Fruit fly (Drosophila melanogaster): ENCODE results near the gene DppIII.

DppIII gene

DNA sequence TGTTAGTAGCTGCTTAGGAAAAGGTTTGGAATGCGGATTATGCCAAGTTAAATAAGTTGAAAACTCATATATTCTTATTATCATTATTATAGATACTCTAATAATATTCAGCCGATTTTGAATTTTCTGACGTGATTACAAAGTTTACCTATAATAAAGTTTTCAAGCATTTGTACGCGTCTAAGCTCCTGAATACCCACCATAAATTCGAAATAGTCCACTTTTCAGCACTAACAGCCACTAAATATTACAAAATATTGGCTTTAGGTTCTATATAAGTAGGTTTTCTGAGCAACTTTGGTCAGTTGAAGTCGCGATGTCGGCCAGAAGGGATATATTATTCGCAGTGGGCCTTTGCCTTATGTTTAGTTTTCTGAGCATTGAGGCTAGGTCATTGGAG, 20.2 kb upstream of the DppIII start, which contains the start of gene CG7443:
Gene CG7443, plus strand, starts transcription at position 301 of the 400 bp plus-strand sequence.
- no peak for TF ChIP-seq noc (tag; optimal IDR thresholded peaks at IDR 0.05)

DNA sequence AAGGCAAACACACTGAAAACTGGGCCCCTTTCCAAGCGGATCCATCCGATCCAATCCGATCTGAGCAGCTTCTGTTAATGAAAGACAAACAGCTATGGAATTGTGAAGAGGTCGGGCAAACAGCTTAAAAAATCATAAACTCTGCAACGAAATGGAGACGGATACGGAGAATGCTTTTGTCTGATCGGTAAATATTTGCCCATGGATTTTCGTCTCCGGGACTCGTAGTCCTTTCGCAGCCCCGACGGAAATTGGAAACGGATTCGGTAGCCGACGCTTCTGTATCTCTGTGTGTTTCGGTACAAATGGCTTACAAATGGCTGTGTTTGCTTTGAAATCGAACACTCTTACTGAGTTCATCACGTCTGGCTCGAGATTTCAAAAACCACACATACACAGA, 17.3 kb upstream of the DppIII start:
- no peak for TF ChIP-seq noc (tag; optimal IDR thresholded peaks at IDR 0.05)

DNA sequence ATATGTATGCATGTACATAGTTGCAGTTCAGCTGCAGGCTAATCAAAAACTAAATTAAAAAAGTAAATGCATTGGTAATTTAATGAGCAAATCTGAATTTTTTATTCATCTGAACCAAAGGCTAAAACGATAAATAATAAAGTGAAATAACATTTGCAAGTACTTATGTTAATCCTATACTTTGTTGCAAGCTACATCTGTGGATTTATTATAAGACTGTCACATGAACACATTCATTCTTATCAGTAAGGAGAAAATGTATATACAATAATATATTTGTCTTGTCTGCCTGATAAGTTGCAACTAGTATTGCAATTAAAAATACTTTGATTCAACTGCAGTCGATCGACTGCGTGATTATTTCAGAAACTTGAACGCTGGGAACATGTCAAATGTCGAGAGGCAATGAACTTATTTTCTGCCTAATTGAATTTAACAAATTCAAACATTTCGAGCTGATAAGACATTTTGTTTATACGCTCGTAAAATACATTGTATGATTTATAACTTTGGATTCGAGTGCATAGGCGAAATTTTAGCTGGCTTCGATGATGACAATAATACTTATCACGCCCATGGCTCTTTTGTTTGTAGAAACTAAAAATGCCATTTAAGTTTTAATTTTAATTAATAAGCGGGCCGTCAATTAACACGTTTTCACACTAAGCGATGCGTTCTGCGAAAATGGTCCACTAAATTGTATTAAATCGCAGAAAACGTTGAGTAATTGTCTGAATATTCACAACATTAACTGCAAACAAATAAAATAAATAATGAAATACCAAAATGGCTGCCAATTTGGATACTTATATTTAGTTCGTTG, 16.0 kb upstream of the DppIII start:
- TF ChIP-seq noc (tag; optimal IDR thresholded peaks at IDR 0.05), result no peak

DNA sequence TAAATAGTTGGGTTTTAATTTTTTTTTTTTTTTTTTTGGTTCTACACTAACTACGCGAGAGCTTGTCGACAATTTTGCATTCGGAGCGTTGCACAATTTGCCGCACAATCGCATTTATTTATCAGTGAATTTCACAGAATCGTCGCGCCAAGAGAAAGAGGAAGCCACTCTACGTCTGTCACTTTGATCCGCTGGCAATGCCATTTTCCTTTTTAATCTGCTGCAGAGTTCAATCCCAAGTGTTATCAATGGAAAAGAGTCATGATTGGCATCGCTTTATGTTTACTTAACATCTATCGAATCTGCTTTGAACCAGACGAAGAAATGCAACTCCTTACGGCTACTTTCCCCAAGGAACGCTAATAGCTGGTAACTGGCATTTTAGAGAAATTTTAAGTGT, 14.6 kb upstream of the DppIII start:
- no peak for TF ChIP-seq noc (tag; optimal IDR thresholded peaks at IDR 0.05)

DNA sequence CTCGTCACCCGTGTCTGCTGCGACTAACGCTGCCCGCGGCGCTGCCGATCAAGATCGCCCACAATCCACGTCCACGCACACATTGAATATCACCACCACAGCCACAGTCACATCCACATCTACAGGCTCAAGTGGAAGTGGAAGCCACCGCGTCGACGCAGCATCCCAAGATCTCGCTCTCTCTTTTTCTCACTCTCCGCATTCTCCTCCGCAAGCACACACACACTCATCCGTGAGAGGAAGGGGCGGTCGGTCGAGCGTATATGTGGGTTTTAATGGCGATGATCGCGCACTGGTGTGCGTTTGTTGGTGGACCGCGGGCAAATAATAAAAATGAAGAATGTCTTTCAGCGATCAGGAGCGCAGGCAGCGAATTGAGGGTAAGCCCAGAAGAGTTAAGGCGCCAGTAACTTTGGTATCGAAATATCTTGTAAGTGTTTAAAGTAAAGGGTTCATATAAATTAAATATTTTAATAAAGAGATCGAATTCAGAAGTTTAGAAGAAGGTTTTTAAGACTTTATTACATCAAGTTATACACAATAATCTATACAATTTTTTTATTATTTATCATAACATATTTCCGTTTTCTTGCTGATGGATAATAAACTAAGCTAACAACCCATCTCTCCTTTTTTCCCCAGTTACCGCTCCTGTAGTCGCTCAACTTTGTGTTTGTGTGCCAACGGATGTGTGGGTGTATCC, 10.3 kb upstream of the DppIII start, which contains the start of gene Poxm:
Gene Poxm, minus strand, starts transcription at position 25 of the 703 bp plus-strand sequence.
- no peak for TF ChIP-seq noc (tag; optimal IDR thresholded peaks at IDR 0.05)

DNA sequence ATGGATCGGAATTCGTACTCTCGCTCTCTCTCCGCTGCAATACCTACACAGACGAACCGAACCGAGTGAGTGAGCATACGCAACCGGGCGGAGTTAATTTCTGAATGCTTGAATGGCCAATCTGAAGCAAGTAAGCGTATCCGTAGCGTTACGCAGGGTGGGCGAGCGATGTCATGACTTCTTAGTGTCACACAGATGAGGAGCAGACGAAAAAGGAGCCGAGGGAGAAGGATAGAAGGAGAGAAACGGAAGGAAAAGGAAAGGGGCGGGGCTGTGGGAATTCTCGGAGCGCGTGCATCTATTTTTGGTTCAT, 9.8 kb upstream of the DppIII start:
- TF ChIP-seq noc (tag; optimal IDR thresholded peaks at IDR 0.05), result no peak

DNA sequence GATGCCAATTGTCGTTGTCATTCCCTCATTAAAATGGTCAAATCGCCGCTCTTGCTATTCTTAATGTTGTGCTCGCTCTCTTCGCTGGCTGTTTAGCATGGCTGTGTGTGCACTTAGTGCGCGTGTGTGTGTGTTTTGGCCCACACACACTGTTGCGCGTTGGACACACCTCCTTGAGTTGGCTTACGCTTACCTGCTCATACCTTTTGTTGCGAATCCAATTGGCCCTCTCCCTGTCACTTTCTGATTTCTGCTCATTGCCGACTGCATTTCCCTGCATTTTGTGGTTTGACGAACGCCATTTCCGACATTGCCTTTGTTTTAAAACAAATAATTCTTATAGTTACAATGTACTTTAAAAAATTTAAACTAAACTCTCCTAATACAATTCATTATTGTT, 9.2 kb upstream of the DppIII start:
- no peak for TF ChIP-seq noc (tag; optimal IDR thresholded peaks at IDR 0.05)

DNA sequence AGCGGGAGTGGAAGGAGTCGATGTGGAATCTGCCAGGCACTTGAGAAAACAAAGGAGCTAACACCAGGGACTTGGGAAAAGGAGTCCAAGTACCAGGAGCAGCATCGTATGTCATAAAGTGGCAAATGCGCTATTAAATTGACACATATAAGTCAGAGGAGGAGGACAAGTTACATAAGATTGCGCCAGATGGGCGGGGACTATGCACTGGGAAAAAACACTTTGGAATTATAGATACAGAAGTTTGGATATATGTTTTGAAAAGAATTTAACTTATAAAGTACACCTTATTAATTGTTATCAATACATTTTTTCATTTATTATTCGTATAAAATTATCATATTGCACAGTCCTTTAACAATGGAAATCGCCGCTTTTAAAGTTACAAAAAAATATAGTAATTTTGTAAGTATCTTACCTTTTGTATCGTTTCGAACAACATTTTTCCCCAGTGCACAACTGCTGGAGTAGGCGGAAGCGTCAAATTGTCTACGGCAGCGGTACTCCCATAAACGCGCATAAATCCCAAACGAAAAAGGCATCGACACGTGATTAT, 8.1 kb upstream of the DppIII start:
- no peak for TF ChIP-seq noc (tag; optimal IDR thresholded peaks at IDR 0.05)

DNA sequence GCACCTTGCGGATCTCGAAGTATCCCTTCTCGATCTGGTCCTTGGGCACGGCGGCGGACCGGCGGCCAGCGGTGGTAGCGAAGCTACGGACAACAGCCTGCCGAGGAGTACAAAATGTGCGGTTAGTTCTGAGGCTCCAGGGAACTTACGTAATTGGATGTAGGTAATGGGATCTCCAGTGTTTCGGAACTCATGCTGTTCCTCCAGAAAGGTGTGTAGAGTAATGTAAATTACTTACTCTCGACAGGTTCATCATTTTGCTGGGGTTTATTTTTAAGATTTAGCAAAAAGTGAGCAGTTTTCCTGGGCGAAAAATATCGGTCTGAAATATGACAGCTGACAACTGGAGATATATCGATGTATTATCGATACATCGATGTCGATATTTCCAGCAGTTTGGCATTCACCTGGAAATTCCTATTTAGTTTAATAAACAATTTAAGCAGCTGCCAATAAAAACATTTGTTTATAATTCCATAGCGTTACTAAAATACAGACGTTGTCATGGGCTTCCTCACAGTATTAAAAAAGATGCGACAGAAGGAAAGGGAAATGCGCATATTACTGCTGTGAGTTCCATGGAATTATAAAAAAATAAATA, 3.4 kb upstream of the DppIII start, which contains the start of the genes COX7A and Arl2:
Gene COX7A, minus strand, starts transcription at position 369 of the 601 bp plus-strand sequence.
Gene Arl2, plus strand, starts transcription at position 426 of the 601 bp plus-strand sequence.
- peak; percentile 17 for TF ChIP-seq noc (tag; optimal IDR thresholded peaks at IDR 0.05)

DNA sequence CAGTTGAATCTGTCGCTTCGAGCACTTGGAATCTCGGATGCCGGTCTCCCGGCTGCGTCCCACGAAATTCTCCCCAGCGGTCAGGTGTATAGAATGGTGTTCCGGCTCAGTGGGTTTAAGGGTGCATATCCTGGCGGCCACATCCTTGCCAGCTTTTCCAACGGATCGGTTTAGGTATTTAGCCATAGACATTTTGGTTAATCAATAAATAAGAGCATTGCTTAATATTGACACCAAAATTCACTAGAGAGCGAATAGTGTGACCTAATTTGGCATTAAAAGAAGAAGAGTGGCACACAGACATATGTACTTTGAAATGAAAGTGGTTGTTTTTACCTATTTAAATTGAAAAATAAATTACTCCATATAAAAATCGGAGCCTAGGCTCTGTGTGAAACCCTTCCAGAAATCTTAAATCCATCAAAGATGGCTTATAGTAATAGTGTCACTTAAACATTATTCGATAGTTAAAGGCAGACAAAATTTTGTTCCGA, 902 bp upstream of the DppIII start, which contains the start of the genes PNKP and COX7AL:
Gene PNKP, minus strand, starts transcription at position 266 of the 494 bp plus-strand sequence.
Gene COX7AL, plus strand, starts transcription at position 419 of the 494 bp plus-strand sequence.
- no peak for TF ChIP-seq noc (tag; optimal IDR thresholded peaks at IDR 0.05)

DNA sequence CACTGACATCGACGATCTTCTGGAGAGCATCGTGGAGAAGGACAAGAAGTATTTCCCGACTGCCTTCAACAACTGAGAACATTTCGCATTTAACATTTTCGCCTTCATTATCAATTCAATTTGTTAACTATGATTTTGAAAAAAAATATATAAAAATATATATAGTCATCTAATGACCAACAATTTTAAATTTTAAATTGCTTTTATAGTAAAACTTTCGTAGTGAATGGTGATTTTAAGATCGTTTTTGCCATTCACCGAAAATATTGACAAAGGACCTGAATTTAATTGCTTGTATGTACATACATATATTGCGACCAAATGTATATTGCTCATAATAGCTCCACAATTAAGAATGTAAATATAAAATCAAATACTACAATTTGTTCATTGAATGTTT, 3.1 kb downstream of the DppIII start, which contains the start of gene CG7352:
Gene CG7352, plus strand, starts transcription at position 301 of the 400 bp plus-strand sequence.
- no peak for TF ChIP-seq noc (tag; optimal IDR thresholded peaks at IDR 0.05)

DNA sequence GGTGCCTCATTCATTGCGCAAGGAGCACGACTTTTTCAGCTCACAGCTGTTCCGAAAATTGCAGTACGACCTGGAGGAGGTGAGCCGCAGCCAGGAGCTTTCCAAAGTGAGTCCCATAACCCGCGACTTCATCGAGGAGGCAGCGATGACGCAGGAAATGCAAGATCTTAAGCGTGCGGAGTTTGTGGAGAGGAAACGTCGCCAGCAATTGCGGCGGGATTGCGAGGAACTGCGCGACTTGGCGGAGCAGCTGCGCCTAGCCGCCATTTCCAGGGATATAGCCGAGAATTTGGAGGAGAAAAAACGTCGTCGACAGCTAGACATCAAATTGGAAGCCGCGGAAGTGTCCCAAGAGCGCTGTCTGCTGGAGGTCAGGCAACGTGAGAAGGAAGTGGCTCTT, 3.6 kb downstream of the DppIII start:
- TF ChIP-seq noc (tag; optimal IDR thresholded peaks at IDR 0.05), result no peak

DNA sequence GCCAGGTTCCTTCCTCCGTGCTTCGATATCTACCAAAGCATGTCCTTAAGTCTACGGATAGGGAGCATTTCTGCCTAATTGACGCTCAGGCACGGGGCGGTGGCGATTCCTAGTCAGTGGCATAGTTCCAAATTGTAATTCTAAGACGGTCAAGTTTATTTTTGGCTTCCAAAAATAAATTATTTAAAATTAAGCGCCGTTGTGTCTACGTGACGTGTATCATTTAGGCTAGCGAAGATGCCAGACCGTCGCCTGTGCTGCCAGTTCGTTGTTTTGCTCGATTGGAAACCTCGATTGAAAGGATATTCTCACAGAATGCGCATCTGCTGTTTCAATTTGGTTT, 4.9 kb downstream of the DppIII start:
- no peak for TF ChIP-seq noc (tag; optimal IDR thresholded peaks at IDR 0.05)

DNA sequence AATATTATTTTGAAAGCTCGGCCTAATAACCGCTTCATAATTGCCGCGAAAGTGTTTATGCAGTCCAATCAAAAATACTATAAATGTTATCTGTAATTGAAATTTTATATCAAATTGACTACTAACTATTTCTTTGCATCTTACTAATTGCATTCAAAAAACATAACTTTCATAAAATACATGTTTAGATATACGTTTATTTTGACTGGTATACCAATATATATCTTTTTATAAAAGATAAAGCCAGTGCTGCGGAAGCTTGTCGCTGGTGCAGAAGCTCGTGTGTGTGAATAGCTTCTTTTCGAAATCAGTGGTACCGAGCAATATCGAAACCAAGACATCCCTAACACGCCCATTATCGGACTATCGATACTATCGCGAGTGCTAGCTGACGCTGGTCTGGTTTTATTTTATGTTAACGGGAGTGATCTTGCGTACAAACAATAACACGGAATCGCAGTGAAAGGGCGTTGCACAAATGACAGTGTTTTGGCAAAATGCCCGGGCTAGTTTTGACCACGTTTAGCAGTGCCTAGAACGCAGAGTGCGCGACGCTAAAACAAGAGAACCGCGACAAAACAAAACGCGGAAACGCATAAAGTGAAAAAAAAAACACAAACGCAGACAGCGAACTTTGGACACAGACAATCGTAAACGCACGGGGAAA, 5.4 kb downstream of the DppIII start, which contains the start of gene Atg13:
Gene Atg13, plus strand, starts transcription at position 367 of the 667 bp plus-strand sequence.
- no peak for TF ChIP-seq noc (tag; optimal IDR thresholded peaks at IDR 0.05)

All from whole organism, larva.